Worm (Caenorhabditis elegans) whole organism, L3 larva: ENCODE results near the gene hda-2.

Experiments
- R02D3.7 ChIP-seq: fragments of 150-350 bp; optimal IDR thresholded peaks from 2 replicates; lab custom pipeline; 2014; ENCODE audit warnings: missing biosample characterization, missing genetic modification characterization
- ama-1 ChIP-seq: fragments of 150-350 bp; optimal IDR thresholded peaks from 2 replicates; lab custom pipeline; 2018
- ceh-16 ChIP-seq: sonication (generic microtip); optimal IDR thresholded peaks from 2 replicates; lab custom pipeline; 2017; ENCODE audit warnings: missing biosample characterization, missing genetic modification characterization
- ceh-28 ChIP-seq: fragments of 150-350 bp; optimal IDR thresholded peaks from 2 replicates; lab custom pipeline; 2014; ENCODE audit warnings: missing biosample characterization, missing genetic modification reagents, missing genetic modification characterization
- ceh-82 ChIP-seq: fragments of 150-350 bp; optimal IDR thresholded peaks from 2 replicates; lab custom pipeline; 2014; ENCODE audit warnings: missing biosample characterization, missing genetic modification characterization
- ceh-9 ChIP-seq: sonication (generic microtip); optimal IDR thresholded peaks from 2 replicates; lab custom pipeline; 2018; ENCODE audit warnings: missing biosample characterization, missing genetic modification characterization
- egl-5 ChIP-seq: fragments of 150-350 bp; optimal IDR thresholded peaks from 2 replicates; lab custom pipeline; 2017; ENCODE audit warnings: missing biosample characterization, missing genetic modification reagents, missing genetic modification characterization, inconsistent platforms
- elt-1 ChIP-seq: fragments of 150-350 bp; optimal IDR thresholded peaks from 2 replicates; lab custom pipeline; 2014; ENCODE audit warnings: missing biosample characterization, missing genetic modification characterization
- elt-2 ChIP-seq: sonication (generic microtip); optimal IDR thresholded peaks from 2 replicates; lab custom pipeline; 2016; ENCODE audit warnings: missing genetic modification reagents, mild to moderate bottlenecking, missing genetic modification characterization, missing compliant biosample characterization
- elt-3 ChIP-seq, 3 experiments: fragments of 150-350 bp in 1 of 3; sonication (generic microtip) in 2 of 3; optimal IDR thresholded peaks; 2 replicates in 2 of 3; 4 replicates in 1 of 3; lab custom pipeline; 2014 to 2017; ENCODE audit warnings: missing biosample characterization in 3 of 3, missing genetic modification characterization in 3 of 3
- eor-1 ChIP-seq, 2 experiments: fragments of 150-350 bp; optimal IDR thresholded peaks; 2 replicates each; lab custom pipeline; 2014 to 2018; ENCODE audit warnings: missing biosample characterization in 2 of 2, missing genetic modification characterization in 2 of 2
- fkh-10 ChIP-seq: sonication (generic microtip); optimal IDR thresholded peaks from 2 replicates; lab custom pipeline; 2017; ENCODE audit warnings: missing biosample characterization, missing genetic modification reagents, missing genetic modification characterization
- fos-1 ChIP-seq: fragments of 150-350 bp; optimal IDR thresholded peaks from 2 replicates; lab custom pipeline; 2014; ENCODE audit warnings: missing biosample characterization, missing genetic modification characterization
- hmg-11 ChIP-seq: sonication (generic microtip); optimal IDR thresholded peaks from 2 replicates; lab custom pipeline; 2016; ENCODE audit warnings: missing genetic modification characterization, missing compliant biosample characterization
- jun-1 ChIP-seq: fragments of 150-350 bp; optimal IDR thresholded peaks from 2 replicates; lab custom pipeline; 2014; ENCODE audit warnings: missing biosample characterization, missing genetic modification reagents, missing genetic modification characterization
- lin-15B ChIP-seq: fragments of 150-350 bp; optimal IDR thresholded peaks from 2 replicates; lab custom pipeline; 2014; ENCODE audit warnings: missing biosample characterization, missing genetic modification characterization
- lin-39 ChIP-seq: fragments of 150-350 bp; optimal IDR thresholded peaks from 2 replicates; lab custom pipeline; 2018; ENCODE audit warnings: missing biosample characterization, missing genetic modification reagents, missing genetic modification characterization
- lsy-12 ChIP-seq: sonication (generic microtip); optimal IDR thresholded peaks from 2 replicates; lab custom pipeline; 2016; ENCODE audit warnings: mild to moderate bottlenecking, missing genetic modification characterization, missing compliant biosample characterization
- mdl-1 ChIP-seq: fragments of 150-350 bp; optimal IDR thresholded peaks from 2 replicates; lab custom pipeline; 2014; ENCODE audit warnings: missing biosample characterization, missing genetic modification characterization
- mml-1 ChIP-seq: fragments of 150-350 bp; sonication (generic microtip); optimal IDR thresholded peaks from 3 replicates; lab custom pipeline; 2014; ENCODE audit warnings: missing biosample characterization, missing genetic modification characterization
- nfya-1 ChIP-seq: sonication (generic microtip); optimal IDR thresholded peaks from 2 replicates; lab custom pipeline; 2017; ENCODE audit warnings: missing genetic modification characterization, mild to moderate bottlenecking, missing compliant biosample characterization, antibody characterized with exemption, moderate library complexity; ENCODE audit not compliant: insufficient read depth
- nhr-11 ChIP-seq: fragments of 150-350 bp; optimal IDR thresholded peaks from 2 replicates; lab custom pipeline; 2014; ENCODE audit warnings: missing biosample characterization, missing genetic modification characterization
- nhr-12 ChIP-seq: fragments of 150-350 bp; optimal IDR thresholded peaks from 2 replicates; lab custom pipeline; 2014; ENCODE audit warnings: missing biosample characterization, missing genetic modification characterization
- nhr-23 ChIP-seq: fragments of 150-350 bp; optimal IDR thresholded peaks from 2 replicates; lab custom pipeline; 2014; ENCODE audit warnings: missing biosample characterization, missing genetic modification reagents, missing genetic modification characterization
- nhr-25 ChIP-seq: sonication (generic microtip); optimal IDR thresholded peaks from 2 replicates; lab custom pipeline; 2017; ENCODE audit warnings: missing biosample characterization, missing genetic modification characterization
- nhr-28 ChIP-seq: fragments of 150-350 bp; optimal IDR thresholded peaks from 2 replicates; lab custom pipeline; 2014; ENCODE audit warnings: missing biosample characterization, missing genetic modification characterization
- nhr-43 ChIP-seq: sonication (generic microtip); optimal IDR thresholded peaks from 2 replicates; lab custom pipeline; 2016; ENCODE audit warnings: mild to moderate bottlenecking, missing genetic modification characterization, missing compliant biosample characterization; ENCODE audit not compliant: poor library complexity, severe bottlenecking
- nhr-67 ChIP-seq: fragments of 150-350 bp; optimal IDR thresholded peaks from 2 replicates; lab custom pipeline; 2014; ENCODE audit warnings: missing biosample characterization, missing genetic modification characterization
- nhr-77 ChIP-seq: fragments of 150-350 bp; optimal IDR thresholded peaks from 2 replicates; lab custom pipeline; 2014; ENCODE audit warnings: missing biosample characterization, missing genetic modification characterization
- pha-4 ChIP-seq: fragments of 150-350 bp; optimal IDR thresholded peaks from 2 replicates; lab custom pipeline; 2014; ENCODE audit warnings: missing biosample characterization, missing genetic modification reagents, missing genetic modification characterization
- pqm-1 ChIP-seq: fragments of 150-350 bp; optimal IDR thresholded peaks from 2 replicates; lab custom pipeline; 2017; ENCODE audit warnings: missing biosample characterization, missing genetic modification characterization, inconsistent platforms
- sea-2 ChIP-seq: fragments of 150-350 bp; sonication (generic microtip); optimal IDR thresholded peaks from 4 replicates; lab custom pipeline; 2014; ENCODE audit warnings: missing biosample characterization, missing genetic modification reagents, missing genetic modification characterization
- skn-1 ChIP-seq: fragments of 150-350 bp; optimal IDR thresholded peaks from 2 replicates; lab custom pipeline; 2014; ENCODE audit warnings: missing biosample characterization, missing genetic modification characterization
- snpc-4 ChIP-seq: fragments of 150-350 bp; optimal IDR thresholded peaks from 2 replicates; lab custom pipeline; 2014; ENCODE audit warnings: missing biosample characterization, missing genetic modification characterization
- zag-1 ChIP-seq: fragments of 150-350 bp; optimal IDR thresholded peaks from 2 replicates; lab custom pipeline; 2014; ENCODE audit warnings: missing biosample characterization, missing genetic modification characterization
- ztf-11 ChIP-seq: fragments of 150-350 bp; optimal IDR thresholded peaks from 2 replicates; lab custom pipeline; 2014; ENCODE audit warnings: missing biosample characterization, missing genetic modification characterization

Gene hda-2

ce11 chrII:8065985-8066384 is 43.6 kb upstream of the hda-2 start, which contains the start of gene pdha-1:
Gene pdha-1, plus strand, starts transcription at chrII:8066285.
- no peak for TF ChIP-seq ceh-28
- TF ChIP-seq elt-3 (tag; optimal IDR thresholded peaks at IDR 0.05; lab: Kevin White, UChicago) = no peak
- no peak for TF ChIP-seq nhr-23 (tag; lab: Kevin White, UChicago)
- no peak for TF ChIP-seq nhr-28 (tag; lab: Kevin White, UChicago)
- no peak for TF ChIP-seq ceh-16 (tag; lab: Kevin White, UChicago)
- no peak for TF ChIP-seq skn-1 (tag; lab: Kevin White, UChicago)
- no peak for TF ChIP-seq nhr-12 (tag; lab: Kevin White, UChicago)
- no peak for TF ChIP-seq lin-39 (tag; lab: Kevin White, UChicago)
- no peak for TF ChIP-seq snpc-4
- TF ChIP-seq, all 47 proteins: peak for 0

- peak; percentile 22 for TF ChIP-seq hmg-11 (tag; lab: Kevin White, UChicago)
- no peak for TF ChIP-seq ceh-16 (tag; lab: Kevin White, UChicago)
- TF ChIP-seq zag-1 (tag; lab: Kevin White, UChicago) = no peak
- TF ChIP-seq nhr-77 (tag; lab: Kevin White, UChicago) = no peak
- TF ChIP-seq R02D3.7 = peak; percentile 42
- TF ChIP-seq nhr-12 (tag; lab: Kevin White, UChicago) = no peak
- TF ChIP-seq egl-5 (tag; lab: Kevin White, UChicago) = peak; percentile 9
- peak; percentile 39 for TF ChIP-seq pqm-1 (tag; lab: Kevin White, UChicago)
- TF ChIP-seq nhr-43 (tag; lab: Kevin White, UChicago) = peak; percentile 36
- peak; percentile 32 for TF ChIP-seq jun-1 (tag; lab: Kevin White, UChicago)
- no peak for TF ChIP-seq sea-2 (GFP tag; lab: Kevin White, UChicago)
- TF ChIP-seq ama-1 (lab: Kevin White, UChicago) = no peak
- TF ChIP-seq nfya-1 (tag; lab: Kevin White, UChicago) = peak; percentile 75
- TF ChIP-seq lin-39 (tag; lab: Kevin White, UChicago) = peak; percentile 83
- TF ChIP-seq eor-1 (tag; optimal IDR thresholded peaks at IDR 0.05; lab: Kevin White, UChicago) = no peak
- peak; percentile 23 for TF ChIP-seq lsy-12
- TF ChIP-seq lin-15B = peak; percentile 96
- TF ChIP-seq elt-2 = peak; percentile 81
- TF ChIP-seq fkh-10 (GFP tag; lab: Kevin White, UChicago) = no peak
- peak; percentile 77 for TF ChIP-seq skn-1 (tag; lab: Kevin White, UChicago)
- TF ChIP-seq nhr-25 (tag; lab: Kevin White, UChicago) = peak; percentile 80
- peak; percentile 82 for TF ChIP-seq pha-4 (tag; lab: Kevin White, UChicago)
- peak; percentile 68 for TF ChIP-seq snpc-4
- no peak for TF ChIP-seq mdl-1
- no peak for TF ChIP-seq nhr-67 (tag; lab: Kevin White, UChicago)
- TF ChIP-seq, all 47 proteins: peak for 15
These were observed 40.0 kb upstream of the hda-2 start, which contains the start of gene ufd-2 for ce11 chrII:8062334-8062791. Gene ufd-2, plus strand, starts transcription at chrII:8062741.

- TF ChIP-seq hmg-11 (tag; lab: Kevin White, UChicago) (no peak), nhr-11 (peak; percentile 81)
These were observed 37.2 kb upstream of the hda-2 start for ce11 chrII:8059532-8059931.

ce11 chrII:8058769-8059168 is 36.4 kb upstream of the hda-2 start, which contains the start of gene T05H10.8:
Gene T05H10.8, plus strand, starts transcription at chrII:8059069.
- no peak for TF ChIP-seq elt-3 (tag; optimal IDR thresholded peaks at IDR 0.05; lab: Kevin White, UChicago)
- no peak for TF ChIP-seq nhr-67 (tag; lab: Kevin White, UChicago)
- no peak for TF ChIP-seq ceh-9
- no peak for TF ChIP-seq hmg-11 (tag; lab: Kevin White, UChicago)
- no peak for TF ChIP-seq ztf-11 (tag; lab: Kevin White, UChicago)
- TF ChIP-seq fos-1 (tag; lab: Kevin White, UChicago) = no peak
- no peak for TF ChIP-seq ceh-82
- TF ChIP-seq nhr-43 (tag; lab: Kevin White, UChicago) = no peak
- TF ChIP-seq mml-1 (tag; lab: Kevin White, UChicago) = no peak

- no peak for TF ChIP-seq ceh-28
- no peak for TF ChIP-seq snpc-4
- TF ChIP-seq pqm-1 (tag; lab: Kevin White, UChicago) = no peak
- TF ChIP-seq elt-1 (tag; lab: Kevin White, UChicago) = no peak
- TF ChIP-seq sea-2 (GFP tag; lab: Kevin White, UChicago) = no peak
- TF ChIP-seq ceh-9 = no peak
- no peak for TF ChIP-seq eor-1 (tag; optimal IDR thresholded peaks at IDR 0.05; lab: Kevin White, UChicago)
- no peak for TF ChIP-seq nhr-11
- no peak for TF ChIP-seq lin-39 (tag; lab: Kevin White, UChicago)
- TF ChIP-seq nhr-43 (tag; lab: Kevin White, UChicago) = no peak
These were observed 35.5 kb upstream of the hda-2 start for ce11 chrII:8057911-8058310.
